Fruit fly (Drosophila melanogaster) Kc167 (cell line): Measurements from ENCODE around the gene psidin.

Source experiments
- Myc ChIP-seq: fragments of >200 bp; optimal IDR thresholded peaks from 2 replicates; lab custom pipeline; 2017; ENCODE audit warnings: missing external identifiers
- Sin3A ChIP-seq: fragments of >200 bp; optimal IDR thresholded peaks from 2 replicates; lab custom pipeline; 2018; ENCODE audit warnings: missing external identifiers
- h ChIP-seq: fragments of >200 bp; optimal IDR thresholded peaks from 3 replicates; lab custom pipeline; 2018; ENCODE audit warnings: missing external identifiers
- insv ChIP-seq: fragments of >200 bp; optimal IDR thresholded peaks from 3 replicates; lab custom pipeline; 2018; ENCODE audit warnings: missing external identifiers
- psq ChIP-seq: fragments of >200 bp; optimal IDR thresholded peaks from 2 replicates; lab custom pipeline; 2017; ENCODE audit warnings: missing external identifiers
- ttk ChIP-seq: sonication (Bioruptor generic); optimal IDR thresholded peaks from 2 replicates; lab custom pipeline; 2017; ENCODE audit warnings: missing external identifiers

The psidin gene

dm6 chr3R:20021152-20021769 lies at the start of gene psidin, which contains the start of gene PIG-L:
psidin (plus strand) TSS chr3R:20021704.
PIG-L (minus strand) TSS chr3R:20021338.
- TF ChIP-seq ttk (lab: Kevin White, UChicago) (no peak), Sin3A (lab: Kevin White, UChicago) (no peak), h (lab: Kevin White, UChicago) (no peak), psq (lab: Kevin White, UChicago) (no peak), insv (no peak), Myc (no peak)

dm6 chr3R:19972598-19972997 lies 48.9 kb upstream of the psidin start, which contains the start of gene CG31213:
CG31213 (plus strand) TSS chr3R:19972898.
- no peak for TF ChIP-seq Sin3A (lab: Kevin White, UChicago)
- TF ChIP-seq insv, result no peak
- TF ChIP-seq h (lab: Kevin White, UChicago), result no peak
- TF ChIP-seq psq (lab: Kevin White, UChicago), result no peak

dm6 chr3R:19985376-19985775 lies 36.1 kb upstream of the psidin start:
- TF ChIP-seq insv (no peak), h (lab: Kevin White, UChicago) (no peak), Myc (no peak), psq (lab: Kevin White, UChicago) (no peak), Sin3A (lab: Kevin White, UChicago) (no peak), ttk (lab: Kevin White, UChicago) (no peak)

- TF ChIP-seq h (lab: Kevin White, UChicago) (no peak), Myc (no peak), psq (lab: Kevin White, UChicago) (no peak), ttk (lab: Kevin White, UChicago) (no peak), Sin3A (lab: Kevin White, UChicago) (no peak), insv (no peak)
These were observed 26.1 kb upstream of the psidin start for dm6 chr3R:19995408-19995807.

- TF ChIP-seq psq (lab: Kevin White, UChicago) (no peak), Sin3A (lab: Kevin White, UChicago) (no peak), ttk (lab: Kevin White, UChicago) (no peak), h (lab: Kevin White, UChicago) (no peak), Myc (no peak), insv (no peak)
These were observed 25.1 kb upstream of the psidin start for dm6 chr3R:19996433-19996832.

- no peak for TF ChIP-seq h (lab: Kevin White, UChicago)
- no peak for TF ChIP-seq Sin3A (lab: Kevin White, UChicago)
- TF ChIP-seq ttk (lab: Kevin White, UChicago), result no peak
- TF ChIP-seq insv, result no peak
- TF ChIP-seq psq (lab: Kevin White, UChicago), result no peak
- TF ChIP-seq Myc, result no peak
These were observed 23.9 kb upstream of the psidin start for dm6 chr3R:19997526-19998070.

dm6 chr3R:19998418-19998817 lies 23.1 kb upstream of the psidin start:
- TF ChIP-seq h (lab: Kevin White, UChicago) (no peak), ttk (lab: Kevin White, UChicago) (no peak), Myc (no peak), Sin3A (lab: Kevin White, UChicago) (no peak), insv (no peak), psq (lab: Kevin White, UChicago) (no peak)

- TF ChIP-seq insv, result no peak
These were observed 22.0 kb upstream of the psidin start for dm6 chr3R:19999474-19999873.

- no peak for TF ChIP-seq psq (lab: Kevin White, UChicago)
- TF ChIP-seq ttk (lab: Kevin White, UChicago), result no peak
- TF ChIP-seq h (lab: Kevin White, UChicago), result no peak
- TF ChIP-seq insv, result no peak
- TF ChIP-seq Myc, result no peak
- TF ChIP-seq Sin3A (lab: Kevin White, UChicago), result no peak
These were observed 19.9 kb upstream of the psidin start for dm6 chr3R:20001595-20001997.

- TF ChIP-seq insv, result no peak
- no peak for TF ChIP-seq Sin3A (lab: Kevin White, UChicago)
- no peak for TF ChIP-seq psq (lab: Kevin White, UChicago)
- TF ChIP-seq h (lab: Kevin White, UChicago), result no peak
- TF ChIP-seq Myc, result no peak
- no peak for TF ChIP-seq ttk (lab: Kevin White, UChicago)
These were observed 16.8 kb upstream of the psidin start for dm6 chr3R:20004697-20005096.

dm6 chr3R:20006617-20007016 lies 14.9 kb upstream of the psidin start:
- no peak for TF ChIP-seq Myc
- TF ChIP-seq Sin3A (lab: Kevin White, UChicago), result no peak

dm6 chr3R:20007399-20008285 lies 13.9 kb upstream of the psidin start:
- TF ChIP-seq psq (lab: Kevin White, UChicago), result no peak
- TF ChIP-seq Myc, result no peak
- no peak for TF ChIP-seq ttk (lab: Kevin White, UChicago)
- no peak for TF ChIP-seq Sin3A (lab: Kevin White, UChicago)
- TF ChIP-seq h (lab: Kevin White, UChicago), result no peak
- TF ChIP-seq insv, result no peak
